Fruit fly (Drosophila melanogaster): Measurements from ENCODE around the gene 5-HT7.

Gene 5-HT7

dm6 chr3R:31059036-31059806 is 42.5 kb upstream of the 5-HT7 start:
- TF ChIP-seq CG33017 (tag; optimal IDR thresholded peaks at IDR 0.05) (peak; percentile 79), Clk (GFP tag; optimal IDR thresholded peaks at IDR 0.05) (peak; percentile 68), CG5204 (GFP tag; optimal IDR thresholded peaks at IDR 0.05) (no peak), CG7045 (GFP tag; optimal IDR thresholded peaks at IDR 0.05) (peak; percentile 83), bab1 (GFP tag; optimal IDR thresholded peaks at IDR 0.05) (peak; percentile 83), Hr96 (GFP tag; optimal IDR thresholded peaks at IDR 0.05) (peak; percentile 17), cnc (optimal IDR thresholded peaks at IDR 0.05) (no peak), cic (GFP tag; optimal IDR thresholded peaks at IDR 0.05) (peak; percentile 68), ovo (GFP tag; optimal IDR thresholded peaks at IDR 0.05) (no peak), tj (GFP tag; optimal IDR thresholded peaks at IDR 0.05) (peak; percentile 78), Mnt (GFP tag; optimal IDR thresholded peaks at IDR 0.05) (no peak), CG1620 (GFP tag; optimal IDR thresholded peaks at IDR 0.05) (no peak), CG11617 (GFP tag; optimal IDR thresholded peaks at IDR 0.05) (peak; percentile 77), CG12768 (GFP tag; optimal IDR thresholded peaks at IDR 0.05) (peak; percentile 81), Crg-1 (GFP tag; optimal IDR thresholded peaks at IDR 0.05) (no peak), pad (GFP tag; optimal IDR thresholded peaks at IDR 0.05) (no peak), CG14711 (tag; optimal IDR thresholded peaks at IDR 0.05) (peak; percentile 80), CG7101 (tag; optimal IDR thresholded peaks at IDR 0.05) (peak; percentile 80), kay (GFP tag; ENCODE audit: borderline replicate concordance) (peak; percentile 99), toe (GFP tag; optimal IDR thresholded peaks at IDR 0.05) (no peak)

dm6 chr3R:31053784-31054221 is 37.1 kb upstream of the 5-HT7 start, which contains the start of gene Chchd3:
TSS of gene Chchd3 (minus strand) at chr3R:31053915.
- peak; percentile 40 for TF ChIP-seq bab1 (GFP tag; optimal IDR thresholded peaks at IDR 0.05)
- TF ChIP-seq CG7101 (tag; optimal IDR thresholded peaks at IDR 0.05), result peak; percentile 3
- TF ChIP-seq CG5204 (GFP tag; optimal IDR thresholded peaks at IDR 0.05), result no peak
- peak; percentile 9 for TF ChIP-seq CG1620 (GFP tag; optimal IDR thresholded peaks at IDR 0.05)

- TF ChIP-seq CG12768 (GFP tag; optimal IDR thresholded peaks at IDR 0.05) (no peak), CG14711 (tag; optimal IDR thresholded peaks at IDR 0.05) (no peak), CG11617 (GFP tag; optimal IDR thresholded peaks at IDR 0.05) (no peak), CG5204 (GFP tag; optimal IDR thresholded peaks at IDR 0.05) (no peak)
Measured at dm6 chr3R:31048629-31049028, 32.0 kb upstream of the 5-HT7 start, which contains the start of gene Alp4. TSS of gene Alp4 (plus strand) at chr3R:31048929.

dm6 chr3R:31045005-31045404 is 28.3 kb upstream of the 5-HT7 start, which contains the start of gene CG33920:
TSS of gene CG33920 (minus strand) at chr3R:31045105.
- no peak for TF ChIP-seq CG7101 (tag; optimal IDR thresholded peaks at IDR 0.05)
- no peak for TF ChIP-seq Clk (GFP tag; optimal IDR thresholded peaks at IDR 0.05)
- TF ChIP-seq CG12768 (GFP tag; optimal IDR thresholded peaks at IDR 0.05), result no peak

- TF ChIP-seq Hr96 (GFP tag; optimal IDR thresholded peaks at IDR 0.05) (no peak), CG1620 (GFP tag; optimal IDR thresholded peaks at IDR 0.05) (no peak), cnc (optimal IDR thresholded peaks at IDR 0.05) (no peak)
Measured at dm6 chr3R:31038473-31039424, 22.1 kb upstream of the 5-HT7 start, which contains the start of gene CanA1. TSS of gene CanA1 (plus strand) at chr3R:31039374.

- no peak for TF ChIP-seq pad (GFP tag; optimal IDR thresholded peaks at IDR 0.05)
- TF ChIP-seq kay (GFP tag; ENCODE audit: borderline replicate concordance), result no peak
- TF ChIP-seq Clk (GFP tag; optimal IDR thresholded peaks at IDR 0.05), result no peak
Measured at dm6 chr3R:31035046-31035445, 18.4 kb upstream of the 5-HT7 start, which contains the start of gene CG33773. TSS of gene CG33773 (plus strand) at chr3R:31035346.

- no peak for TF ChIP-seq CG33017 (tag; optimal IDR thresholded peaks at IDR 0.05)
- no peak for TF ChIP-seq CG11617 (GFP tag; optimal IDR thresholded peaks at IDR 0.05)
- no peak for TF ChIP-seq tj (GFP tag; optimal IDR thresholded peaks at IDR 0.05)
- TF ChIP-seq Mnt (GFP tag; optimal IDR thresholded peaks at IDR 0.05), result no peak
- TF ChIP-seq CG1620 (GFP tag; optimal IDR thresholded peaks at IDR 0.05), result no peak
- no peak for TF ChIP-seq CG7045 (GFP tag; optimal IDR thresholded peaks at IDR 0.05)
- no peak for TF ChIP-seq bab1 (GFP tag; optimal IDR thresholded peaks at IDR 0.05)
- TF ChIP-seq ovo (GFP tag; optimal IDR thresholded peaks at IDR 0.05), result no peak
- no peak for TF ChIP-seq pad (GFP tag; optimal IDR thresholded peaks at IDR 0.05)
- no peak for TF ChIP-seq toe (GFP tag; optimal IDR thresholded peaks at IDR 0.05)
- no peak for TF ChIP-seq Clk (GFP tag; optimal IDR thresholded peaks at IDR 0.05)
- no peak for TF ChIP-seq CG14711 (tag; optimal IDR thresholded peaks at IDR 0.05)
Measured at dm6 chr3R:31020762-31021161, 4.1 kb upstream of the 5-HT7 start.

All from whole organism, adult.